Worm (Caenorhabditis elegans) whole organism, mixed stage, embryonic: ENCODE data around the gene acr-24.

Source experiments
- M03D4.4 ChIP-seq: sonication (generic microtip); optimal IDR thresholded peaks from 2 replicates; lab custom pipeline; 2017; ENCODE audit warnings: mild to moderate bottlenecking, missing genetic modification characterization, missing compliant biosample characterization
- bed-3 ChIP-seq: fragments of 200-800 bp; sonication (Bioruptor generic); optimal IDR thresholded peaks from 3 replicates; lab custom pipeline; 2018; ENCODE audit warnings: mild to moderate bottlenecking, missing genetic modification characterization, moderate library complexity, missing compliant biosample characterization
- blmp-1 ChIP-seq: fragments of 150-350 bp; optimal IDR thresholded peaks from 2 replicates; lab custom pipeline; 2014; ENCODE audit warnings: missing biosample characterization, missing genetic modification characterization
- ceh-39 ChIP-seq: fragments of 150-350 bp; optimal IDR thresholded peaks from 2 replicates; lab custom pipeline; 2014; ENCODE audit warnings: missing biosample characterization, missing genetic modification characterization
- ceh-43 ChIP-seq: fragments of 200-800 bp; sonication (Bioruptor generic); optimal IDR thresholded peaks from 2 replicates; lab custom pipeline; 2018; ENCODE audit warnings: mild to moderate bottlenecking, missing genetic modification characterization, moderate library complexity, missing compliant biosample characterization
- ceh-83 ChIP-seq: fragments of 200-800 bp; sonication (Bioruptor generic); optimal IDR thresholded peaks from 2 replicates; lab custom pipeline; 2018; ENCODE audit warnings: mild to moderate bottlenecking, missing genetic modification characterization, missing compliant biosample characterization
- ces-1 ChIP-seq: fragments of 150-350 bp; optimal IDR thresholded peaks from 2 replicates; lab custom pipeline; 2014; ENCODE audit warnings: missing biosample characterization, missing genetic modification reagents, missing genetic modification characterization
- cnd-1 ChIP-seq: fragments of 200-800 bp; sonication (Bioruptor generic); optimal IDR thresholded peaks from 2 replicates; lab custom pipeline; 2018; ENCODE audit warnings: mild to moderate bottlenecking, missing genetic modification characterization, missing compliant biosample characterization
- drap-1 ChIP-seq: fragments of 200-800 bp; sonication (Bioruptor generic); optimal IDR thresholded peaks from 3 replicates; lab custom pipeline; 2018; ENCODE audit warnings: mild to moderate bottlenecking, missing genetic modification characterization, missing compliant biosample characterization
- elt-1 ChIP-seq: sonication (generic microtip); optimal IDR thresholded peaks from 2 replicates; lab custom pipeline; 2017; ENCODE audit warnings: missing genetic modification characterization, mild to moderate bottlenecking, missing compliant biosample characterization, antibody characterized with exemption, moderate library complexity, borderline replicate concordance; ENCODE audit not compliant: insufficient read depth
- elt-3 ChIP-seq: fragments of 150-350 bp; optimal IDR thresholded peaks from 2 replicates; lab custom pipeline; 2014; ENCODE audit warnings: missing biosample characterization, missing genetic modification characterization
- flh-1 ChIP-seq: fragments of 200-800 bp; sonication (Bioruptor generic); optimal IDR thresholded peaks from 2 replicates; lab custom pipeline; 2018; ENCODE audit warnings: mild to moderate bottlenecking, missing genetic modification characterization, moderate library complexity, missing compliant biosample characterization
- ham-2 ChIP-seq: fragments of 200-800 bp; sonication (Bioruptor generic); optimal IDR thresholded peaks from 2 replicates; lab custom pipeline; 2018; ENCODE audit warnings: mild to moderate bottlenecking, missing genetic modification characterization, missing compliant biosample characterization
- hlh-1 ChIP-seq: fragments of 150-350 bp; optimal IDR thresholded peaks from 2 replicates; lab custom pipeline; 2014; ENCODE audit warnings: missing biosample characterization, missing genetic modification reagents, missing genetic modification characterization
- lin-13 ChIP-seq: fragments of 150-350 bp; optimal IDR thresholded peaks from 2 replicates; lab custom pipeline; 2014; ENCODE audit warnings: missing biosample characterization, missing genetic modification characterization
- lin-32 ChIP-seq: fragments of 200-800 bp; sonication (Bioruptor generic); optimal IDR thresholded peaks from 2 replicates; lab custom pipeline; 2018; ENCODE audit warnings: mild to moderate bottlenecking, missing genetic modification characterization, missing compliant biosample characterization
- lsy-2 ChIP-seq: fragments of 150-350 bp; optimal IDR thresholded peaks from 2 replicates; lab custom pipeline; 2014; ENCODE audit warnings: missing biosample characterization, missing genetic modification characterization
- mab-5 ChIP-seq: fragments of 150-350 bp; optimal IDR thresholded peaks from 2 replicates; lab custom pipeline; 2014; ENCODE audit warnings: missing biosample characterization, missing genetic modification characterization
- mep-1 ChIP-seq: fragments of 150-350 bp; optimal IDR thresholded peaks from 2 replicates; lab custom pipeline; 2017; ENCODE audit warnings: missing biosample characterization, missing genetic modification reagents, missing genetic modification characterization, inconsistent platforms
- mls-2 ChIP-seq: sonication (generic microtip); optimal IDR thresholded peaks from 2 replicates; lab custom pipeline; 2016; ENCODE audit warnings: mild to moderate bottlenecking, missing genetic modification characterization, moderate library complexity, missing compliant biosample characterization
- nhr-12 ChIP-seq: fragments of 150-350 bp; optimal IDR thresholded peaks from 2 replicates; lab custom pipeline; 2014; ENCODE audit warnings: missing biosample characterization, missing genetic modification characterization
- nhr-2 ChIP-seq: fragments of 150-350 bp; optimal IDR thresholded peaks from 2 replicates; lab custom pipeline; 2014; ENCODE audit warnings: missing biosample characterization, missing genetic modification characterization
- nhr-237 ChIP-seq: fragments of 150-350 bp; optimal IDR thresholded peaks from 2 replicates; lab custom pipeline; 2014; ENCODE audit warnings: missing biosample characterization, missing genetic modification characterization
- nhr-28 ChIP-seq: fragments of 150-350 bp; optimal IDR thresholded peaks from 2 replicates; lab custom pipeline; 2014; ENCODE audit warnings: missing biosample characterization, missing genetic modification characterization
- nhr-76 ChIP-seq: sonication (generic microtip); optimal IDR thresholded peaks from 2 replicates; lab custom pipeline; 2017; ENCODE audit warnings: missing biosample characterization, missing genetic modification characterization
- pha-4 ChIP-seq: fragments of 150-350 bp; optimal IDR thresholded peaks from 2 replicates; lab custom pipeline; 2018; ENCODE audit warnings: missing biosample characterization, missing genetic modification reagents, missing genetic modification characterization
- sem-2 ChIP-seq: fragments of 200-800 bp; sonication (Bioruptor generic); optimal IDR thresholded peaks from 2 replicates; lab custom pipeline; 2018; ENCODE audit warnings: mild to moderate bottlenecking, missing genetic modification characterization, missing compliant biosample characterization
- snpc-4 ChIP-seq: fragments of 150-350 bp; optimal IDR thresholded peaks from 2 replicates; lab custom pipeline; 2014; ENCODE audit warnings: missing biosample characterization, missing genetic modification characterization
- sptf-1 ChIP-seq: sonication (generic microtip); optimal IDR thresholded peaks from 2 replicates; lab custom pipeline; 2017; ENCODE audit warnings: mild to moderate bottlenecking, missing genetic modification characterization, moderate library complexity, missing compliant biosample characterization
- tbx-8 ChIP-seq: fragments of 200-800 bp; sonication (Bioruptor generic); optimal IDR thresholded peaks from 2 replicates; lab custom pipeline; 2018; ENCODE audit warnings: mild to moderate bottlenecking, missing genetic modification characterization, moderate library complexity, missing compliant biosample characterization
- unc-120 ChIP-seq: sonication (generic microtip); optimal IDR thresholded peaks from 2 replicates; lab custom pipeline; 2017; ENCODE audit warnings: missing genetic modification characterization, missing compliant biosample characterization; ENCODE audit not compliant: poor library complexity, severe bottlenecking
- unc-39 ChIP-seq: fragments of 150-350 bp; optimal IDR thresholded peaks from 2 replicates; lab custom pipeline; 2014; ENCODE audit warnings: missing biosample characterization, missing genetic modification characterization
- unc-62 ChIP-seq: fragments of 150-350 bp; optimal IDR thresholded peaks from 2 replicates; lab custom pipeline; 2014; ENCODE audit warnings: missing biosample characterization, missing genetic modification reagents, missing genetic modification characterization
- zip-8 ChIP-seq: fragments of 150-350 bp; optimal IDR thresholded peaks from 2 replicates; lab custom pipeline; 2014; ENCODE audit warnings: missing biosample characterization, missing genetic modification characterization
- ztf-11 ChIP-seq: fragments of 150-350 bp; optimal IDR thresholded peaks from 2 replicates; lab custom pipeline; 2014; ENCODE audit warnings: missing biosample characterization, missing genetic modification characterization

The acr-24 gene

ce11 chrIV:15472387-15472859, 24.9 kb upstream of the acr-24 start, which contains the start of gene Y73F8A.27:
Gene Y73F8A.27, plus strand, starts transcription at chrIV:15472809.
- TF ChIP-seq pha-4 (peak; percentile 87), ceh-39 (peak; percentile 63), elt-3 (tag; lab: Kevin White, UChicago) (no peak), ztf-11 (no peak), ceh-43 (GFP tag; lab: Kevin White, UChicago) (no peak), zip-8 (tag; lab: Kevin White, UChicago) (no peak), bed-3 (GFP tag; lab: Kevin White, UChicago) (no peak), blmp-1 (no peak), nhr-12 (tag; lab: Kevin White, UChicago) (no peak), cnd-1 (tag; lab: Kevin White, UChicago) (no peak), nhr-28 (tag; lab: Kevin White, UChicago) (no peak), mep-1 (peak; percentile 93), nhr-2 (tag; lab: Kevin White, UChicago) (peak; percentile 32), ham-2 (GFP tag; lab: Kevin White, UChicago) (no peak), unc-120 (tag; lab: Kevin White, UChicago) (peak; percentile 11), nhr-237 (peak; percentile 74), unc-39 (tag; lab: Kevin White, UChicago) (no peak), mls-2 (tag; lab: Kevin White, UChicago) (no peak), sptf-1 (peak; percentile 61), mab-5 (tag; lab: Kevin White, UChicago) (peak; percentile 33), hlh-1 (tag; lab: Kevin White, UChicago) (peak; percentile 33), ces-1 (peak; percentile 72), sem-2 (GFP tag; lab: Kevin White, UChicago) (no peak), lin-13 (tag; lab: Kevin White, UChicago) (peak; percentile 79), elt-1 (tag; lab: Kevin White, UChicago) (no peak), unc-62 (GFP tag; lab: Kevin White, UChicago) (no peak), ceh-83 (no peak), lin-32 (GFP tag; lab: Kevin White, UChicago) (no peak), tbx-8 (GFP tag; lab: Kevin White, UChicago) (no peak), M03D4.4 (peak; percentile 24), drap-1 (GFP tag; lab: Kevin White, UChicago) (peak; percentile 38), flh-1 (GFP tag; lab: Kevin White, UChicago) (no peak), lsy-2 (tag; lab: Kevin White, UChicago) (peak; percentile 73), nhr-76 (tag; lab: Kevin White, UChicago) (no peak), snpc-4 (tag; lab: Kevin White, UChicago) (no peak)
- TF ChIP-seq, all 35 proteins: peak for 14

ce11 chrIV:15473588-15474271, 23.6 kb upstream of the acr-24 start, which contains the start of gene Y73F8A.26:
Gene Y73F8A.26, plus strand, starts transcription at chrIV:15473660.
- TF ChIP-seq ztf-11 (no peak), M03D4.4 (no peak), hlh-1 (tag; lab: Kevin White, UChicago) (peak; percentile 74), pha-4 (no peak), nhr-2 (tag; lab: Kevin White, UChicago) (peak; percentile 29), nhr-28 (tag; lab: Kevin White, UChicago) (no peak)
- TF ChIP-seq, all 35 proteins: peak for 2

DNA sequence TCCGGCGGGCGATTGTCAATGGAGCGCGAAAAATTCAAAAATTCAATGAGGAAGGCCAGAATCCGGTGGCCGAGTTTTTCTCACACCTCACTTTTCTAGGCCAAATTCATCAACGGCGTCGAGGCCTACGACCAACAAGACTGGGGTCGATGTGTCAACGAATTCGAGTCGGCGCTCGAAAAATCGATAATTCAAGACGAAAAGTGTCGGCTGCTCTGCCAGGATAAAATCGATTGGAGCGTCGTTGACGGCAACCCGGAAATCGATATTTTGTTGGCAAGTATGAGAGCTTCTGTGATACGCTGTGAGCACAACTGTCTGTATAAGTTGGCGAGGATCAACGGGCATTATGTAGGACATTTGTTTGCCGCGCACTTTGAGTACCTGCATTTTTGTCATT, 21.5 kb upstream of the acr-24 start:
- TF ChIP-seq lsy-2 (tag; lab: Kevin White, UChicago) = no peak
- no peak for TF ChIP-seq unc-39 (tag; lab: Kevin White, UChicago)
- no peak for TF ChIP-seq mep-1
- no peak for TF ChIP-seq nhr-28 (tag; lab: Kevin White, UChicago)
- no peak for TF ChIP-seq ztf-11
